Fruit fly (Drosophila melanogaster) whole organism, embryonic: ENCODE measurements around the gene CG16753.

ENCODE experiments used
- Abd-B ChIP-seq: fragments of 200-800 bp; sonication (Bioruptor generic); optimal IDR thresholded peaks from 2 replicates; lab custom pipeline; 2018; ENCODE audit warnings: missing biosample characterization, mild to moderate bottlenecking, missing genetic modification characterization, moderate library complexity
- Atf6 ChIP-seq: fragments of 200-800 bp; sonication (Bioruptor generic); IDR thresholded peaks from 2 replicates; pipeline ENCODE4 v1.3.6; 2022; ENCODE audit warnings: missing biosample characterization, missing genetic modification characterization
- CG10321 ChIP-seq: fragments of 200-800 bp; sonication (Bioruptor generic); IDR thresholded peaks from 2 replicates; pipeline ENCODE4 v1.3.6; 2022; ENCODE audit warnings: missing biosample characterization, missing genetic modification characterization
- CG11093 ChIP-seq: fragments of 200-800 bp; sonication (Bioruptor generic); IDR thresholded peaks from 3 replicates; pipeline ENCODE4 v1.3.6; 2022; ENCODE audit warnings: missing biosample characterization, missing genetic modification characterization
- CG11695 ChIP-seq: fragments of 200-800 bp; sonication (Bioruptor generic); IDR thresholded peaks from 3 replicates; pipeline ENCODE4 v1.3.6; 2022; ENCODE audit warnings: missing biosample characterization, missing genetic modification characterization
- CG11696 ChIP-seq: fragments of 200-800 bp; sonication (Bioruptor generic); IDR thresholded peaks from 2 replicates; pipeline ENCODE4 v1.3.6; 2022; ENCODE audit warnings: missing biosample characterization, missing genetic modification characterization
- CG12769 ChIP-seq: fragments of 200-800 bp; sonication (Bioruptor generic); optimal IDR thresholded peaks from 2 replicates; lab custom pipeline; 2019; ENCODE audit warnings: missing biosample characterization, mild to moderate bottlenecking, missing genetic modification characterization, moderate library complexity
- CG13296 ChIP-seq: fragments of 200-800 bp; sonication (Bioruptor generic); optimal IDR thresholded peaks from 3 replicates; lab custom pipeline; 2018; ENCODE audit warnings: missing biosample characterization, mild to moderate bottlenecking, missing genetic modification characterization
- CG15073 ChIP-seq: fragments of 200-800 bp; sonication (Bioruptor generic); optimal IDR thresholded peaks from 2 replicates; lab custom pipeline; 2016; ENCODE audit warnings: missing biosample characterization, missing genetic modification characterization
- CG15601 ChIP-seq: fragments of 200-800 bp; sonication (Bioruptor generic); optimal IDR thresholded peaks from 3 replicates; lab custom pipeline; 2019; ENCODE audit warnings: missing biosample characterization, mild to moderate bottlenecking, missing genetic modification characterization, moderate library complexity
- CG17612 ChIP-seq: fragments of 200-800 bp; sonication (Bioruptor generic); IDR thresholded peaks from 2 replicates; pipeline ENCODE4 v1.3.6; 2022; ENCODE audit warnings: missing biosample characterization, missing genetic modification characterization
- CG17912 ChIP-seq: fragments of 200-800 bp; sonication (Bioruptor generic); optimal IDR thresholded peaks from 2 replicates; lab custom pipeline; 2018; ENCODE audit warnings: missing biosample characterization, mild to moderate bottlenecking, missing genetic modification characterization
- CG2129 ChIP-seq: fragments of 200-800 bp; sonication (Bioruptor generic); IDR thresholded peaks from 2 replicates; pipeline ENCODE4 v1.3.6; 2022; ENCODE audit warnings: missing biosample characterization, missing genetic modification characterization; ENCODE audit not compliant: partially characterized antibody
- CG2202 ChIP-seq: fragments of 200-800 bp; sonication (Bioruptor generic); optimal IDR thresholded peaks from 2 replicates; lab custom pipeline; 2018; ENCODE audit warnings: missing biosample characterization, mild to moderate bottlenecking, missing genetic modification characterization
- CG2712 ChIP-seq: fragments of 200-800 bp; optimal IDR thresholded peaks from 3 replicates; lab custom pipeline; 2019; ENCODE audit warnings: missing biosample characterization, mild to moderate bottlenecking, missing genetic modification characterization, moderate library complexity
- CG2889 ChIP-seq: fragments of 200-800 bp; sonication (Bioruptor generic); IDR thresholded peaks from 3 replicates; pipeline ENCODE4 v1.3.6; 2022; ENCODE audit warnings: missing biosample characterization, missing genetic modification characterization
- CG30431 ChIP-seq: fragments of 200-800 bp; sonication (Bioruptor generic); optimal IDR thresholded peaks from 2 replicates; lab custom pipeline; 2017; ENCODE audit warnings: missing biosample characterization, missing genetic modification characterization
- CG3726 ChIP-seq: fragments of 200-800 bp; sonication (Bioruptor generic); IDR thresholded peaks from 3 replicates; pipeline ENCODE4, ENCODE4 v1.3.6; 2022; ENCODE audit warnings: missing biosample characterization, missing genetic modification characterization
- CG4404 ChIP-seq: fragments of 200-800 bp; sonication (Bioruptor generic); IDR thresholded peaks from 2 replicates; pipeline ENCODE4 v1.3.6; 2022; ENCODE audit warnings: missing biosample characterization, missing genetic modification characterization
- CG5180 ChIP-seq: fragments of 200-800 bp; sonication (Bioruptor generic); optimal IDR thresholded peaks from 3 replicates; lab custom pipeline; 2017; ENCODE audit warnings: missing biosample characterization, missing genetic modification characterization, mild to moderate bottlenecking, moderate library complexity, missing genetic modification reagents
- CG6175 ChIP-seq: fragments of 200-800 bp; sonication (Bioruptor generic); IDR thresholded peaks from 3 replicates; pipeline ENCODE4 v1.3.6; 2022; ENCODE audit warnings: missing biosample characterization, missing genetic modification characterization
- CG6813 ChIP-seq: fragments of 200-800 bp; sonication (Bioruptor generic); optimal IDR thresholded peaks from 2 replicates; lab custom pipeline; 2017; ENCODE audit warnings: missing biosample characterization, missing genetic modification characterization, mild to moderate bottlenecking, moderate library complexity, missing genetic modification reagents
- CG7271 ChIP-seq: fragments of 200-800 bp; sonication (Bioruptor generic); optimal IDR thresholded peaks from 2 replicates; lab custom pipeline; 2018; ENCODE audit warnings: missing biosample characterization, mild to moderate bottlenecking, missing genetic modification characterization, moderate library complexity
- CG8765 ChIP-seq: fragments of 200-800 bp; sonication (Bioruptor generic); IDR thresholded peaks from 2 replicates; pipeline ENCODE4 v1.3.6; 2022; ENCODE audit warnings: missing biosample characterization, missing genetic modification characterization
- CG9727 ChIP-seq: fragments of 200-800 bp; sonication (Bioruptor generic); optimal IDR thresholded peaks from 3 replicates; lab custom pipeline; 2017; ENCODE audit warnings: missing biosample characterization, mild to moderate bottlenecking, missing genetic modification characterization
- Camta ChIP-seq: fragments of 200-800 bp; sonication (Bioruptor generic); optimal IDR thresholded peaks from 2 replicates; lab custom pipeline; 2016; ENCODE audit warnings: missing biosample characterization, missing genetic modification characterization
- Dref ChIP-seq: fragments of 200-800 bp; sonication (Bioruptor generic); IDR thresholded peaks from 2 replicates; pipeline ENCODE4 v1.3.6; 2022; ENCODE audit warnings: missing biosample characterization, missing genetic modification characterization
- Kr ChIP-seq: fragments of 200-800 bp; sonication (Bioruptor generic); optimal IDR thresholded peaks from 2 replicates; lab custom pipeline; 2017; ENCODE audit warnings: missing biosample characterization, mild to moderate bottlenecking, missing genetic modification characterization
- Lim3 ChIP-seq: fragments of 200-800 bp; sonication (Bioruptor generic); IDR thresholded peaks from 2 replicates; pipeline ENCODE4 v1.3.6; 2022; ENCODE audit warnings: missing biosample characterization, missing genetic modification characterization
- MBD-R2 ChIP-seq: fragments of 200-800 bp; sonication (Bioruptor generic); IDR thresholded peaks from 2 replicates; pipeline ENCODE4 v1.3.6; 2022; ENCODE audit warnings: missing biosample characterization, missing genetic modification characterization
- Mrtf ChIP-seq: fragments of 200-800 bp; sonication (Bioruptor generic); IDR thresholded peaks from 3 replicates; pipeline ENCODE4 v1.3.6; 2022; ENCODE audit warnings: missing biosample characterization, missing genetic modification characterization
- NfI ChIP-seq: fragments of 200-800 bp; sonication (Bioruptor generic); optimal IDR thresholded peaks from 3 replicates; lab custom pipeline; 2018; ENCODE audit warnings: missing biosample characterization, mild to moderate bottlenecking, missing genetic modification characterization, moderate library complexity
- Oli ChIP-seq: fragments of 200-800 bp; sonication (Bioruptor generic); optimal IDR thresholded peaks from 2 replicates; lab custom pipeline; 2018; ENCODE audit warnings: missing biosample characterization, mild to moderate bottlenecking, missing genetic modification characterization, moderate library complexity
- Pdp1 ChIP-seq, 2 experiments: fragments of 200-800 bp; sonication (Bioruptor generic); optimal IDR thresholded peaks; 3 replicates each; lab custom pipeline; 2016; ENCODE audit warnings: missing biosample characterization in 2 of 2, missing genetic modification characterization in 2 of 2, mild to moderate bottlenecking in 1 of 2, moderate library complexity in 1 of 2
- Six4 ChIP-seq: fragments of 200-800 bp; sonication (Bioruptor generic); optimal IDR thresholded peaks from 2 replicates; lab custom pipeline; 2016; ENCODE audit warnings: missing biosample characterization, missing genetic modification characterization
- Taf1 ChIP-seq: fragments of 200-800 bp; sonication (Bioruptor generic); IDR thresholded peaks from 2 replicates; pipeline ENCODE4 v1.3.6; 2022; ENCODE audit warnings: missing biosample characterization, missing genetic modification characterization
- ap ChIP-seq: fragments of 200-800 bp; sonication (Bioruptor generic); IDR thresholded peaks from 2 replicates; pipeline ENCODE4 v1.3.6; 2022; ENCODE audit warnings: missing biosample characterization, missing genetic modification characterization
- btn ChIP-seq: fragments of 200-800 bp; sonication (Bioruptor generic); optimal IDR thresholded peaks from 2 replicates; lab custom pipeline; 2016; ENCODE audit warnings: missing biosample characterization, missing genetic modification characterization
- ci ChIP-seq: fragments of 200-800 bp; sonication (Bioruptor generic); IDR thresholded peaks from 3 replicates; pipeline ENCODE4 v1.3.6; 2022; ENCODE audit warnings: missing biosample characterization, missing genetic modification characterization
- crp ChIP-seq, 2 experiments: fragments of 200-800 bp; sonication (Bioruptor generic); optimal IDR thresholded peaks; 2 replicates in 1 of 2; 3 replicates in 1 of 2; lab custom pipeline; 2017; ENCODE audit warnings: missing biosample characterization in 2 of 2, missing genetic modification characterization in 2 of 2, mild to moderate bottlenecking in 1 of 2, moderate library complexity in 1 of 2
- dan ChIP-seq: fragments of 200-800 bp; sonication (Bioruptor generic); IDR thresholded peaks from 2 replicates; pipeline ENCODE4 v1.3.6; 2022; ENCODE audit warnings: missing biosample characterization, missing genetic modification characterization
- ems ChIP-seq: fragments of 200-800 bp; sonication (Bioruptor generic); optimal IDR thresholded peaks from 3 replicates; lab custom pipeline; 2016; ENCODE audit warnings: missing biosample characterization, missing genetic modification characterization
- eyg ChIP-seq: fragments of 200-800 bp; sonication (Bioruptor generic); optimal IDR thresholded peaks from 3 replicates; lab custom pipeline; 2016; ENCODE audit warnings: missing biosample characterization, missing genetic modification characterization
- fd96Cb ChIP-seq: fragments of 200-800 bp; sonication (Bioruptor generic); optimal IDR thresholded peaks from 2 replicates; lab custom pipeline; 2018; ENCODE audit warnings: missing biosample characterization, mild to moderate bottlenecking, missing genetic modification characterization, moderate library complexity
- hth ChIP-seq: fragments of >200 bp; optimal IDR thresholded peaks from 2 replicates; lab custom pipeline; 2017; ENCODE audit warnings: inconsistent platforms
- jumu ChIP-seq: fragments of 200-800 bp; sonication (Bioruptor generic); optimal IDR thresholded peaks from 3 replicates; lab custom pipeline; 2016; ENCODE audit warnings: missing biosample characterization, missing genetic modification characterization
- seq ChIP-seq: fragments of 200-800 bp; sonication (Bioruptor generic); IDR thresholded peaks from 2 replicates; pipeline ENCODE4 v1.3.6; 2022; ENCODE audit warnings: missing biosample characterization, missing genetic modification characterization
- tin ChIP-seq: fragments of 200-800 bp; sonication (Bioruptor generic); optimal IDR thresholded peaks from 3 replicates; lab custom pipeline; 2016; ENCODE audit warnings: missing biosample characterization, missing genetic modification characterization
- toy ChIP-seq: fragments of 200-800 bp; sonication (Bioruptor generic); IDR thresholded peaks from 2 replicates; pipeline ENCODE4 v1.3.6; 2022; ENCODE audit warnings: missing biosample characterization, missing genetic modification characterization
- trh ChIP-seq: fragments of 200-800 bp; sonication (Bioruptor generic); optimal IDR thresholded peaks from 2 replicates; lab custom pipeline; 2016; ENCODE audit warnings: missing biosample characterization, missing genetic modification characterization

The CG16753 gene

dm6 chr3L:3078398-3079155 lies 23.7 kb downstream of the CG16753 start (continued):
- no peak for TF ChIP-seq Dref
- TF ChIP-seq toy (GFP tag; lab: Robert Waterston, UW): no peak
- TF ChIP-seq CG17612 (GFP tag; lab: Robert Waterston, UW): no peak; the same call in 1 of the 2 replicates
- TF ChIP-seq CG2712: peak; percentile 29
- TF ChIP-seq Six4 (GFP tag; lab: Kevin White, UChicago): peak; percentile 20
- TF ChIP-seq btn (GFP tag; lab: Kevin White, UChicago): no peak
- TF ChIP-seq NfI (GFP tag; lab: Kevin White, UChicago): peak; percentile 0
- TF ChIP-seq CG2202 (tag; lab: Kevin White, UChicago): no peak
- TF ChIP-seq CG6813 (GFP tag; lab: Kevin White, UChicago): peak; percentile 32
- TF ChIP-seq Pdp1 (GFP tag; optimal IDR thresholded peaks at IDR 0.05; lab: Kevin White, UChicago): no peak
- no peak for TF ChIP-seq Kr (GFP tag; lab: Kevin White, UChicago)
- TF ChIP-seq hth (lab: Kevin White, UChicago): no peak
- peak; percentile 69 for TF ChIP-seq CG12769 (tag; lab: Kevin White, UChicago)
- no peak for TF ChIP-seq CG2889 (GFP tag; lab: Robert Waterston, UW)
- TF ChIP-seq eyg: no peak
- TF ChIP-seq CG4404: no peak
- 0 out of 2 replicates have a peak, but pooled peaks have one; percentile 44 for TF ChIP-seq Atf6 (GFP tag; lab: Robert Waterston, UW)
- no peak for TF ChIP-seq trh (GFP tag; lab: Kevin White, UChicago)
- TF ChIP-seq CG17912 (GFP tag; lab: Kevin White, UChicago): peak; percentile 15
- peak; percentile 7 for TF ChIP-seq Abd-B (GFP tag; lab: Kevin White, UChicago)
- TF ChIP-seq Lim3 (GFP tag; lab: Robert Waterston, UW): no peak
- TF ChIP-seq seq (GFP tag; lab: Robert Waterston, UW): 0 out of 2 replicates have a peak, but pooled peaks have one; percentile 41

dm6 chr3L:3079156-3079495 lies 24.2 kb downstream of the CG16753 start:
- TF ChIP-seq CG11695 (GFP tag; lab: Robert Waterston, UW): no peak
- no peak for TF ChIP-seq tin
- TF ChIP-seq CG10321 (GFP tag; lab: Robert Waterston, UW): 0 out of 2 replicates have a peak, but pooled peaks have one; percentile 1
- no peak for TF ChIP-seq CG30431 (GFP tag; lab: Kevin White, UChicago)
- peak; percentile 18 for TF ChIP-seq CG12769 (tag; lab: Kevin White, UChicago)
- TF ChIP-seq seq (GFP tag; lab: Robert Waterston, UW): no peak
- TF ChIP-seq jumu (GFP tag; lab: Kevin White, UChicago): no peak
- TF ChIP-seq Taf1 (GFP tag; lab: Robert Waterston, UW): no peak
- TF ChIP-seq CG8765 (GFP tag; lab: Robert Waterston, UW): no peak
- TF ChIP-seq CG5180 (GFP tag; lab: Kevin White, UChicago): peak; percentile 89
- no peak for TF ChIP-seq ap (GFP tag; lab: Robert Waterston, UW)
- TF ChIP-seq CG15601 (tag; lab: Kevin White, UChicago): peak; percentile 14
- TF ChIP-seq CG15073: no peak
- TF ChIP-seq CG11093: no peak
- no peak for TF ChIP-seq CG3726 (GFP tag; lab: Robert Waterston, UW)
- TF ChIP-seq MBD-R2 (GFP tag; lab: Robert Waterston, UW): no peak
- no peak for TF ChIP-seq ems
- TF ChIP-seq Camta (GFP tag; lab: Kevin White, UChicago): no peak
- peak in 1 of 2 experiments; percentile 57 for TF ChIP-seq crp (GFP tag; optimal IDR thresholded peaks at IDR 0.05; lab: Kevin White, UChicago)
- 0 out of 3 replicates have a peak, but pooled peaks have one; percentile 4 for TF ChIP-seq ci (GFP tag; lab: Robert Waterston, UW)
- no peak for TF ChIP-seq CG2129 (GFP tag; lab: Robert Waterston, UW)
- no peak for TF ChIP-seq CG11696 (GFP tag; lab: Robert Waterston, UW)
- TF ChIP-seq Oli (tag; lab: Kevin White, UChicago): no peak
- TF ChIP-seq CG6813 (GFP tag; lab: Kevin White, UChicago): no peak
- TF ChIP-seq fd96Cb (tag; lab: Kevin White, UChicago): no peak
- TF ChIP-seq Mrtf (GFP tag; lab: Robert Waterston, UW): no peak
- no peak for TF ChIP-seq CG13296
- TF ChIP-seq CG6175 (GFP tag; lab: Robert Waterston, UW): peak; percentile 50; the same call in 1 of the 3 replicates
- TF ChIP-seq dan: no peak
- TF ChIP-seq CG9727 (GFP tag; lab: Kevin White, UChicago): no peak
- TF ChIP-seq CG7271 (tag; lab: Kevin White, UChicago): no peak
